Fruit fly (Drosophila melanogaster): ENCODE measurements around the gene Coprox.

Coprox gene

dm6 chr2L:6941731-6942130, 22.5 kb upstream of the Coprox start:
- TF ChIP-seq CG11617 (GFP tag; optimal IDR thresholded peaks at IDR 0.05) (peak; percentile 57), CG14711 (tag; optimal IDR thresholded peaks at IDR 0.05) (no peak), Crg-1 (GFP tag; optimal IDR thresholded peaks at IDR 0.05) (no peak)

DNA sequence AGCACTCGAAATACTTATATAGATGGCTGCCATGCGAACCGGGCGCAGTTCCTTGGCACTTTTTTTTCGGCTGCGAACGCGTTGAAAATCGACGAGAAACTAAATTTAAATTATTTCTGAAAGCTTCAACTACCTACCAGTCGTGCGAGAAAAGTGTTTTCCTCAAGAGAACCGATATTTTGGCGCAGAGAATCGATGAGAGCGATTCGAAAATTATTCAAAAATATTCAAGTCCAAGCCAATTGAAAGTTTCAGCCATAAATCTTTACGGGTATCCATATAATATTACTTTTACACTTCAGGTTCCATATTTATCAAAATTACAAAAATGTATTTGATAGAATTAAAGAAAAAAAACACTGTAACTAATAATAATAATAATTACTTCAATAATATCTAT, 21.5 kb upstream of the Coprox start, which contains the start of gene CG18304:
Gene CG18304, minus strand, starts transcription at position 101 of the 400 bp plus-strand sequence.
- TF ChIP-seq toe (GFP tag; optimal IDR thresholded peaks at IDR 0.05) (no peak), bab1 (GFP tag; optimal IDR thresholded peaks at IDR 0.05) (no peak), CG11617 (GFP tag; optimal IDR thresholded peaks at IDR 0.05) (no peak), CG7045 (GFP tag; optimal IDR thresholded peaks at IDR 0.05) (no peak), CG33017 (tag; optimal IDR thresholded peaks at IDR 0.05) (no peak), Clk (GFP tag; optimal IDR thresholded peaks at IDR 0.05) (no peak), pad (GFP tag; optimal IDR thresholded peaks at IDR 0.05) (no peak), Crg-1 (GFP tag; optimal IDR thresholded peaks at IDR 0.05) (no peak), CG5204 (GFP tag; optimal IDR thresholded peaks at IDR 0.05) (no peak), cic (GFP tag; optimal IDR thresholded peaks at IDR 0.05) (no peak), Hr96 (GFP tag; optimal IDR thresholded peaks at IDR 0.05) (no peak), cnc (optimal IDR thresholded peaks at IDR 0.05) (no peak), CG1620 (GFP tag; optimal IDR thresholded peaks at IDR 0.05) (no peak), CG12768 (GFP tag; optimal IDR thresholded peaks at IDR 0.05) (no peak), ovo (GFP tag; optimal IDR thresholded peaks at IDR 0.05) (no peak)

dm6 chr2L:6945088-6945487, 19.1 kb upstream of the Coprox start, which contains the start of gene Fgop2:
Fgop2 (minus strand) TSS chr2L:6945289.
- TF ChIP-seq CG12768 (GFP tag; optimal IDR thresholded peaks at IDR 0.05) (no peak), bab1 (GFP tag; optimal IDR thresholded peaks at IDR 0.05) (peak; percentile 31)

DNA sequence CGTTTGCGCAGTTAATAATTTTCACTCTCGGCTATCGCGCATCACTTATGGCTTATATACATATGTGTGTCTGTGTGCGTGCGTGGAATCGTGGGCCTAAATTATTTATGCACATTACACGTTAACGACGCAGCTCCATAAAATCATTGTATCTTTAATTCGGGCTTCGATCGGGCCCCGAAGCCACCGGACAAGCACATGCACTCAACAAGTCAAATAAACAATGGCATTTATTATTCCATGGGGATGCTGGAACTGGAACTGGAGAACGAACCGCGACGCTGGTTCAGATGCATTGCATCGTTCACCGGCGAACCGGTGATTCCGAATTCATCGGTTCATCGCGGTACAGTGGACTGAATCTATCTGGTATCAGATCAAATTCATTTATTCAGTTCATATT, 15.7 kb upstream of the Coprox start, which contains the start of gene ihog:
Gene ihog, minus strand, starts transcription at position 269 of the 403 bp plus-strand sequence.
- TF ChIP-seq bab1 (GFP tag; optimal IDR thresholded peaks at IDR 0.05) (peak; percentile 19), pad (GFP tag; optimal IDR thresholded peaks at IDR 0.05) (peak; percentile 12), Mnt (GFP tag; optimal IDR thresholded peaks at IDR 0.05) (peak; percentile 33), CG11617 (GFP tag; optimal IDR thresholded peaks at IDR 0.05) (no peak)

- TF ChIP-seq CG5204 (GFP tag; optimal IDR thresholded peaks at IDR 0.05) = no peak
- TF ChIP-seq Clk (GFP tag; optimal IDR thresholded peaks at IDR 0.05) = peak; percentile 8
- peak; percentile 79 for TF ChIP-seq CG11617 (GFP tag; optimal IDR thresholded peaks at IDR 0.05)
- TF ChIP-seq CG7101 (tag; optimal IDR thresholded peaks at IDR 0.05) = peak; percentile 96
- TF ChIP-seq CG12768 (GFP tag; optimal IDR thresholded peaks at IDR 0.05) = peak; percentile 79
- TF ChIP-seq CG33017 (tag; optimal IDR thresholded peaks at IDR 0.05) = peak; percentile 94
- TF ChIP-seq kay (GFP tag; ENCODE audit: borderline replicate concordance) = no peak
- TF ChIP-seq Hr96 (GFP tag; optimal IDR thresholded peaks at IDR 0.05) = no peak
- peak; percentile 82 for TF ChIP-seq Crg-1 (GFP tag; optimal IDR thresholded peaks at IDR 0.05)
- peak; percentile 82 for TF ChIP-seq ovo (GFP tag; optimal IDR thresholded peaks at IDR 0.05)
- TF ChIP-seq toe (GFP tag; optimal IDR thresholded peaks at IDR 0.05) = no peak
- peak; percentile 70 for TF ChIP-seq pad (GFP tag; optimal IDR thresholded peaks at IDR 0.05)
- peak; percentile 1 for TF ChIP-seq CG1620 (GFP tag; optimal IDR thresholded peaks at IDR 0.05)
- TF ChIP-seq CG14711 (tag; optimal IDR thresholded peaks at IDR 0.05) = peak; percentile 92
- peak; percentile 45 for TF ChIP-seq bab1 (GFP tag; optimal IDR thresholded peaks at IDR 0.05)
- TF ChIP-seq tj (GFP tag; optimal IDR thresholded peaks at IDR 0.05) = peak; percentile 80
- TF ChIP-seq cic (GFP tag; optimal IDR thresholded peaks at IDR 0.05) = no peak
- no peak for TF ChIP-seq cnc (optimal IDR thresholded peaks at IDR 0.05)
- TF ChIP-seq Mnt (GFP tag; optimal IDR thresholded peaks at IDR 0.05) = peak; percentile 68
- TF ChIP-seq CG7045 (GFP tag; optimal IDR thresholded peaks at IDR 0.05) = no peak
These were observed 14.1 kb upstream of the Coprox start, which contains the start of the genes Gas41 and SA1 for dm6 chr2L:6950096-6950495. Gas41 (minus strand) TSS chr2L:6950207. SA1 (plus strand) TSS chr2L:6950421.

DNA sequence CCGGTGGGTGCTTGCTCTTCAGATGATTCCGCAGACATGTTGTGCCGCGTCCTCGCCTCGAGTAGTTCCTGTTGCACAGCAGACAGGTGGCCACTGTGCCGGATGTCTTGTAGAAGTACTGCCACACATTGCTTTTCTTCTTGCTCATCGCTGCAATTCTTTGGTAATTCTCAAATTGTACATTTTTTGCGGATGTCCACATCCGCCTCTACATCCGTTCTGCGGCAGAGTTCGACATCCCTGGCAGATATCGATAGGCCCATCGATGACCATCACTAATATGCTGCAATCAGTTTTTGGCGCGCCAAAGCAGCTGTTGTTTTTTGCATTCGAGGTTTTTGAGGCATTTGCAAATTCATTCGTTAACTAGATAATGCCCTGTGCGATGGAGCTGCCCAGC, 7.5 kb upstream of the Coprox start, which contains the start of the genes CG13775 and CG3430:
Gene CG13775, minus strand, starts transcription at position 226 of the 400 bp plus-strand sequence.
Gene CG3430, plus strand, starts transcription at position 284 of the 400 bp plus-strand sequence.
- TF ChIP-seq CG14711 (tag; optimal IDR thresholded peaks at IDR 0.05) (peak; percentile 2), kay (GFP tag; ENCODE audit: borderline replicate concordance) (no peak), CG1620 (GFP tag; optimal IDR thresholded peaks at IDR 0.05) (no peak), Crg-1 (GFP tag; optimal IDR thresholded peaks at IDR 0.05) (peak; percentile 1), tj (GFP tag; optimal IDR thresholded peaks at IDR 0.05) (peak; percentile 5), bab1 (GFP tag; optimal IDR thresholded peaks at IDR 0.05) (peak; percentile 40), Mnt (GFP tag; optimal IDR thresholded peaks at IDR 0.05) (peak; percentile 19), CG7101 (tag; optimal IDR thresholded peaks at IDR 0.05) (peak; percentile 10)

DNA sequence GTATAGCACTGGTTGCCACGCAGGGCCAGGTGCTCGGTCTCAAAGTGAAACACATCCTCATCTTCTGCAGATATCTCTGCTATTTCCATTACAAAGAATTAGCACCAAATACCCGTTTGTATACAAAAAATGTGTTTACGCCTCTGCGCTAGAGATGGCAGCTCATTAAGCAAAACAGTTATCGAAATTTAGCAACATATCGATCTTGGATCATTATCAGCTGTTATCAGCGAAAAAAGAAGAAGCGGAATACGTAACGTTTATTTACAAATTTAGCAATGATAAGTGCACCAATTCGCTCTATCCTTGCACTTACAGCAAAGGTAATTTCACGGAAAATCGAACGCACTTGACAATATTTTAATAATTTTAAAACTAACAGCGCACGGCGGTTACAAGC, 4.1 kb upstream of the Coprox start, which contains the start of the genes Atac1 and Hmgcl:
Gene Atac1, minus strand, starts transcription at position 164 of the 400 bp plus-strand sequence.
Gene Hmgcl, plus strand, starts transcription at position 213 of the 400 bp plus-strand sequence.
- no peak for TF ChIP-seq CG14711 (tag; optimal IDR thresholded peaks at IDR 0.05)
- peak; percentile 0 for TF ChIP-seq bab1 (GFP tag; optimal IDR thresholded peaks at IDR 0.05)
